Fruit fly (Drosophila melanogaster): ENCODE data around the gene gudu.
A peak's percentile ranks its signal among the peaks of the same experiment; 100 is the strongest.

gudu gene

dm6 chr2L:7423333-7423895 lies 35.1 kb downstream of the gudu start (continued):
- TF ChIP-seq pho (GFP tag; optimal IDR thresholded peaks at IDR 0.05), result no peak
- no peak for TF ChIP-seq ato (GFP tag; IDR thresholded peaks at IDR 0.05; ENCODE audit: partially characterized antibody)
- TF ChIP-seq Hand (GFP tag; optimal IDR thresholded peaks at IDR 0.05), result peak; percentile 11
- TF ChIP-seq CG7271 (tag; optimal IDR thresholded peaks at IDR 0.05), result no peak
- TF ChIP-seq grn (GFP tag; optimal IDR thresholded peaks at IDR 0.05), result no peak
- no peak for TF ChIP-seq CG11398 (GFP tag; optimal IDR thresholded peaks at IDR 0.05)
- no peak for TF ChIP-seq CG7963 (GFP tag; IDR thresholded peaks at IDR 0.05; ENCODE audit: partially characterized antibody)
- TF ChIP-seq CG14014 (GFP tag; IDR thresholded peaks at IDR 0.05), result 0 out of 2 replicates have a peak, but pooled peaks have one; percentile 28
- no peak for TF ChIP-seq gcm2 (GFP tag; optimal IDR thresholded peaks at IDR 0.05)
- TF ChIP-seq mam (GFP tag; optimal IDR thresholded peaks at IDR 0.05), result peak; percentile 51
- no peak for TF ChIP-seq lola (GFP tag; optimal IDR thresholded peaks at IDR 0.05)
- TF ChIP-seq HLH54F (GFP tag; optimal IDR thresholded peaks at IDR 0.05), result peak; percentile 46
- no peak for TF ChIP-seq jigr1 (GFP tag; IDR thresholded peaks at IDR 0.05)
- peak; percentile 8 for TF ChIP-seq tup (GFP tag; optimal IDR thresholded peaks at IDR 0.05)
- TF ChIP-seq tio (GFP tag; optimal IDR thresholded peaks at IDR 0.05), result no peak
- TF ChIP-seq org-1 (GFP tag; optimal IDR thresholded peaks at IDR 0.05), result no peak
- peak; percentile 81 for TF ChIP-seq CG2120 (GFP tag; optimal IDR thresholded peaks at IDR 0.05)
- TF ChIP-seq nmo (GFP tag; optimal IDR thresholded peaks at IDR 0.05), result peak; percentile 17
- TF ChIP-seq dan (GFP tag; IDR thresholded peaks at IDR 0.05), result no peak
- no peak for TF ChIP-seq CG11085 (GFP tag; IDR thresholded peaks at IDR 0.05)
- no peak for TF ChIP-seq oc (tag; optimal IDR thresholded peaks at IDR 0.05)
- TF ChIP-seq kni (GFP tag; optimal IDR thresholded peaks at IDR 0.05), result peak; percentile 38
- TF ChIP-seq CG17186 (GFP tag; optimal IDR thresholded peaks at IDR 0.05), result no peak
- TF ChIP-seq Spps (tag; optimal IDR thresholded peaks at IDR 0.05), result no peak
- TF ChIP-seq ttk (GFP tag; IDR thresholded peaks at IDR 0.05), result no peak
- peak; percentile 84 for TF ChIP-seq slbo (GFP tag; IDR thresholded peaks at IDR 0.05)
- TF ChIP-seq CG14441 (GFP tag; IDR thresholded peaks at IDR 0.05), result peak; percentile 41; the same call in 1 of the 2 replicates
- no peak for TF ChIP-seq psq (GFP tag; optimal IDR thresholded peaks at IDR 0.05)
- peak; percentile 23 for TF ChIP-seq CG3281 (GFP tag; optimal IDR thresholded peaks at IDR 0.05)
- TF ChIP-seq CG1603 (tag; optimal IDR thresholded peaks at IDR 0.05), result peak; percentile 34
- TF ChIP-seq CG10431 (GFP tag; optimal IDR thresholded peaks at IDR 0.05), result no peak
- no peak for TF ChIP-seq Neu2 (GFP tag; optimal IDR thresholded peaks at IDR 0.05; ENCODE audit: borderline replicate concordance)
- TF ChIP-seq caup (GFP tag; optimal IDR thresholded peaks at IDR 0.05; ENCODE audit: severe bottlenecking), result peak; percentile 8
- TF ChIP-seq CG2678 (tag; optimal IDR thresholded peaks at IDR 0.05), result peak; percentile 23
- no peak for TF ChIP-seq CG12659 (GFP tag; optimal IDR thresholded peaks at IDR 0.05)
- TF ChIP-seq CG30431 (GFP tag; optimal IDR thresholded peaks at IDR 0.05), result peak; percentile 23
- no peak for TF ChIP-seq disco-r (GFP tag; optimal IDR thresholded peaks at IDR 0.05)
- TF ChIP-seq Jarid2 (GFP tag; optimal IDR thresholded peaks at IDR 0.05), result no peak
- TF ChIP-seq CG18011 (GFP tag; optimal IDR thresholded peaks at IDR 0.05), result peak; percentile 73
- peak; percentile 54 for TF ChIP-seq CG32772 (GFP tag; IDR thresholded peaks at IDR 0.05)
- TF ChIP-seq CG17385 (GFP tag; optimal IDR thresholded peaks at IDR 0.05), result peak; percentile 72
- TF ChIP-seq E2f1 (GFP tag; IDR thresholded peaks at IDR 0.05), result 0 out of 2 replicates have a peak, but pooled peaks have one; percentile 30
- TF ChIP-seq zfh1 (GFP tag; IDR thresholded peaks at IDR 0.05), result peak; percentile 61; the same call in 1 of the 3 replicates
- TF ChIP-seq insv (GFP tag; optimal IDR thresholded peaks at IDR 0.05), result no peak
- peak; percentile 12; the same call in 1 of the 2 replicates for TF ChIP-seq CG10366 (GFP tag; IDR thresholded peaks at IDR 0.05)
- TF ChIP-seq Bdp1 (GFP tag; optimal IDR thresholded peaks at IDR 0.05), result no peak
- TF ChIP-seq CG10959 (GFP tag; IDR thresholded peaks at IDR 0.05), result 0 out of 2 replicates have a peak, but pooled peaks have one; percentile 5
- no peak for TF ChIP-seq sens-2 (GFP tag; IDR thresholded peaks at IDR 0.05)
- TF ChIP-seq Ssrp (tag; optimal IDR thresholded peaks at IDR 0.05), result no peak
- peak; percentile 59 for TF ChIP-seq Ets65A (GFP tag)

Data from whole organism, embryonic.